Worm (Caenorhabditis elegans) whole organism, young adult: ENCODE measurements around the gene Y97E10AR.8.
A peak's percentile ranks its signal among the peaks of the same experiment; 100 is the strongest.

Source experiments
- B0261.1 ChIP-seq: sonication (generic microtip); optimal IDR thresholded peaks from 2 replicates; lab custom pipeline; 2016; ENCODE audit warnings: mild to moderate bottlenecking, missing genetic modification characterization, moderate library complexity, missing compliant biosample characterization
- F22D6.2 ChIP-seq: sonication (generic microtip); optimal IDR thresholded peaks from 2 replicates; lab custom pipeline; 2016; ENCODE audit warnings: mild to moderate bottlenecking, missing genetic modification characterization, missing compliant biosample characterization
- F33H1.4 ChIP-seq: fragments of 200-800 bp; sonication (Bioruptor generic); IDR thresholded peaks from 2 replicates; pipeline ENCODE4 v1.3.6; 2022; ENCODE audit warnings: missing genetic modification reagents, missing genetic modification characterization, missing compliant biosample characterization
- F52B5.7 ChIP-seq: sonication (generic microtip); optimal IDR thresholded peaks from 2 replicates; lab custom pipeline; 2016; ENCODE audit warnings: mild to moderate bottlenecking, missing genetic modification characterization, missing compliant biosample characterization
- Y53G8AR.9 ChIP-seq: fragments of 200-800 bp; sonication (Bioruptor generic); conservative IDR thresholded peaks from 2 replicates; pipeline ENCODE4 v1.3.6; 2022; ENCODE audit warnings: missing genetic modification reagents, missing genetic modification characterization, missing compliant biosample characterization
- attf-5 ChIP-seq: fragments of 200-800 bp; sonication (Bioruptor generic); optimal IDR thresholded peaks from 2 replicates; lab custom pipeline; 2018; ENCODE audit warnings: mild to moderate bottlenecking, missing genetic modification characterization, missing compliant biosample characterization
- attf-6 ChIP-seq: fragments of 200-800 bp; sonication (Bioruptor generic); IDR thresholded peaks from 2 replicates; pipeline ENCODE4 v1.3.6; 2022; ENCODE audit warnings: missing genetic modification reagents, missing genetic modification characterization, missing compliant biosample characterization
- cebp-1 ChIP-seq, 2 experiments: fragments of 200-800 bp in 1 of 2; sonication (Bioruptor generic) in 1 of 2; sonication (generic microtip) in 1 of 2; IDR thresholded peaks in 1 of 2; optimal IDR thresholded peaks in 1 of 2; 2 replicates each; pipeline versions ENCODE4 v1.3.6 to Lab custom; 2017 to 2022; ENCODE audit warnings: missing compliant biosample characterization in 2 of 2, missing genetic modification characterization in 2 of 2, mild to moderate bottlenecking in 1 of 2, missing genetic modification reagents in 1 of 2, moderate library complexity in 1 of 2
- die-1 ChIP-seq: sonication (generic microtip); optimal IDR thresholded peaks from 2 replicates; lab custom pipeline; 2016; ENCODE audit warnings: missing genotype, mild to moderate bottlenecking, missing genetic modification characterization, missing compliant biosample characterization
- egrh-3 ChIP-seq: fragments of 200-800 bp; sonication (Bioruptor generic); IDR thresholded peaks from 2 replicates; pipeline ENCODE4 v1.3.6; 2022; ENCODE audit warnings: missing genetic modification reagents, missing genetic modification characterization, missing compliant biosample characterization
- fkh-3 ChIP-seq: sonication (generic microtip); optimal IDR thresholded peaks from 2 replicates; lab custom pipeline; 2016; ENCODE audit warnings: mild to moderate bottlenecking, missing genetic modification characterization, missing compliant biosample characterization
- hmg-1.2 ChIP-seq: fragments of 200-800 bp; sonication (Bioruptor generic); IDR thresholded peaks from 2 replicates; pipeline ENCODE4 v1.3.6; 2022; ENCODE audit warnings: missing genetic modification reagents, missing genetic modification characterization, missing compliant biosample characterization
- hrde-1 ChIP-seq: sonication (generic microtip); optimal IDR thresholded peaks from 2 replicates; lab custom pipeline; 2016; ENCODE audit warnings: missing genetic modification characterization, mild to moderate bottlenecking, missing compliant biosample characterization, moderate library complexity, missing genotype, missing genetic modification reagents, borderline replicate concordance
- hsf-1 ChIP-seq: fragments of 200-800 bp; sonication (Bioruptor generic); IDR thresholded peaks from 2 replicates; pipeline ENCODE4 v1.3.6; 2022; ENCODE audit warnings: missing genetic modification reagents, missing genetic modification characterization, missing compliant biosample characterization
- lag-1 ChIP-seq: fragments of 200-800 bp; sonication (Bioruptor generic); IDR thresholded peaks from 2 replicates; pipeline ENCODE4 v1.3.6; 2022; ENCODE audit warnings: missing genetic modification reagents, missing genetic modification characterization, missing compliant biosample characterization
- lin-26 ChIP-seq: fragments of 200-800 bp; sonication (Bioruptor generic); IDR thresholded peaks from 2 replicates; pipeline ENCODE4 v1.3.6; 2022; ENCODE audit warnings: missing genetic modification reagents, missing genetic modification characterization, missing compliant biosample characterization
- lsl-1 ChIP-seq: fragments of 200-800 bp; sonication (Bioruptor generic); optimal IDR thresholded peaks from 2 replicates; lab custom pipeline; 2018; ENCODE audit warnings: mild to moderate bottlenecking, missing genetic modification characterization, moderate library complexity, missing compliant biosample characterization
- madf-6 ChIP-seq: fragments of 200-800 bp; sonication (Bioruptor generic); IDR thresholded peaks from 2 replicates; pipeline ENCODE4 v1.3.6; 2022; ENCODE audit warnings: missing genetic modification reagents, missing genetic modification characterization, missing compliant biosample characterization
- mcd-1 ChIP-seq: fragments of 200-800 bp; sonication (Bioruptor generic); IDR thresholded peaks from 2 replicates; pipeline ENCODE4 v1.3.6; 2022; ENCODE audit warnings: missing genetic modification reagents, missing genetic modification characterization, missing compliant biosample characterization
- nfya-2 ChIP-seq: fragments of 200-800 bp; sonication (Bioruptor generic); IDR thresholded peaks from 2 replicates; pipeline ENCODE4 v1.3.6; 2022; ENCODE audit warnings: missing genetic modification reagents, missing genetic modification characterization, missing compliant biosample characterization
- nhr-179 ChIP-seq: sonication (generic microtip); optimal IDR thresholded peaks from 2 replicates; lab custom pipeline; 2016; ENCODE audit warnings: mild to moderate bottlenecking, missing genetic modification characterization, missing compliant biosample characterization
- nhr-80 ChIP-seq: sonication (generic microtip); optimal IDR thresholded peaks from 2 replicates; lab custom pipeline; 2016; ENCODE audit warnings: missing genetic modification characterization, missing compliant biosample characterization
- pbrm-1 ChIP-seq: fragments of 200-800 bp; sonication (Bioruptor generic); IDR thresholded peaks from 2 replicates; pipeline ENCODE4 v1.3.6; 2022; ENCODE audit warnings: missing genetic modification reagents, missing genetic modification characterization, missing compliant biosample characterization
- snpc-1.1 ChIP-seq: sonication (generic microtip); optimal IDR thresholded peaks from 2 replicates; lab custom pipeline; 2017; ENCODE audit warnings: missing genetic modification characterization, mild to moderate bottlenecking, missing compliant biosample characterization, antibody characterized with exemption, moderate library complexity, missing genotype, missing genetic modification reagents; ENCODE audit not compliant: insufficient read depth
- snpc-1.3 ChIP-seq: sonication (generic microtip); optimal IDR thresholded peaks from 2 replicates; lab custom pipeline; 2017; ENCODE audit warnings: missing genetic modification characterization, mild to moderate bottlenecking, missing compliant biosample characterization, antibody characterized with exemption, moderate library complexity, missing genotype, missing genetic modification reagents; ENCODE audit not compliant: insufficient read depth
- snpc-4 ChIP-seq, 5 experiments: fragments of 150-350 bp in 1 of 5; sonication (generic microtip) in 4 of 5; optimal IDR thresholded peaks; 2 replicates each; lab custom pipeline; 2014 to 2018; ENCODE audit warnings: missing genetic modification characterization in 5 of 5, missing biosample characterization in 3 of 5, antibody characterized with exemption in 2 of 5, mild to moderate bottlenecking in 2 of 5, missing compliant biosample characterization in 2 of 5, missing genotype in 2 of 5, moderate library complexity in 2 of 5, missing genetic modification reagents in 1 of 5
- sptf-2 ChIP-seq: fragments of 200-800 bp; sonication (Bioruptor generic); optimal IDR thresholded peaks from 2 replicates; lab custom pipeline; 2018; ENCODE audit warnings: mild to moderate bottlenecking, missing genetic modification characterization, missing compliant biosample characterization
- unc-62 ChIP-seq: fragments of 150-350 bp; optimal IDR thresholded peaks from 2 replicates; lab custom pipeline; 2014; ENCODE audit warnings: missing biosample characterization, missing genetic modification reagents, missing genetic modification characterization
- xnd-1 ChIP-seq: sonication (generic microtip); optimal IDR thresholded peaks from 2 replicates; lab custom pipeline; 2016; ENCODE audit warnings: missing genotype, missing genetic modification reagents, missing genetic modification characterization, missing compliant biosample characterization
- ztf-6 ChIP-seq: fragments of 200-800 bp; sonication (Bioruptor generic); IDR thresholded peaks from 2 replicates; pipeline ENCODE4 v1.3.6; 2022; ENCODE audit warnings: missing genetic modification reagents, missing genetic modification characterization, missing compliant biosample characterization

Gene Y97E10AR.8

DNA sequence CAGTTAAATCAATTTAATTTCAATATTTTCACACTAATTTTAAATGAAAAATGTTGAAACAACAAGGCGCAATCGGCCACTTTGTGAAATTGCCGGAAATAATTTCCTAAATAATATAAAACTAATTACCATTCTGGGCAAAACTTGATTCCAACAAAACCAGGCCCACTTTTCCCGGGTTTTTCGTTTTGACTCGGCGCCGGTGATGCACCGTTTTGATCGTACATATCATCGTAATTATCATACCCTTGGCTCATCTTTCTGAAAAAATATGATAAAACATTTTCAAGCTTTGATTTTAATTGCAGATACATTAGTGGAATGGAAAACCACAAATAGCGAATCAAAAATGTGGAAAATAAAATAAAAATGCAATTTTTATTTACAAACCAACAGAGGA is 6.9 kb downstream of the Y97E10AR.8 start, which contains the start of gene rpb-9 (continued):
- TF ChIP-seq die-1 (tag; lab: Kevin White, UChicago): peak; percentile 14

DNA sequence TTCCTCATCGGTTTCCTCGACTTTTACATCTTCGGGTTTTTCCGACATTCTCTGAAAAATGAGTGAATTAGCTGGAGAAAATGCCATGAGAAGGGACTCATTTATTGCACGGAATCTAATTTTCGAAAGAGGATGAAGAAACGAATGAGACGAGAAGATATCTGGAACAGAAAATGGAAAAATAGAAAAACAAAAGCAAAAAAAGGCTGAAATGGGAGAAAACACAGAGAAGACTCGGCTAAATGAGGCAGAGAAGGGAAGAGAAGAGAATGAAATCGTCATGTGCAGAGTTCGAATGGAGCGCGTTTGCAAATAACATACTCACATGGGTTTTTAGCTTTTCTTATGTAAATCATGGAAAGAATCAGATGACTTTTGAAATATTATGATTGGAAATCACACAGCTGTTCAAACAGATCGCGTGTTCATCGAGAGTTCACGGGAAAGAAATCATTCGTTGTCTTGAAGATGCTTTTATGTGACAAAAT is 8.8 kb downstream of the Y97E10AR.8 start, which contains the start of gene Y97E10AR.6:
TSS of gene Y97E10AR.6 (minus strand) at position 51 of the 488 bp plus-strand sequence.
- TF ChIP-seq mcd-1 (GFP tag; lab: Robert Waterston, UW): peak; percentile 61
- no peak for TF ChIP-seq egrh-3 (GFP tag; lab: Robert Waterston, UW)
- TF ChIP-seq snpc-1.3 (tag; lab: Kevin White, UChicago): no peak
- TF ChIP-seq lin-26 (GFP tag; lab: Robert Waterston, UW): no peak
- no peak for TF ChIP-seq lag-1 (GFP tag; lab: Robert Waterston, UW)
- TF ChIP-seq Y53G8AR.9 (GFP tag; lab: Robert Waterston, UW): no peak
- TF ChIP-seq unc-62 (GFP tag; lab: Kevin White, UChicago): no peak
- no peak for TF ChIP-seq hrde-1
- peak; percentile 38 for TF ChIP-seq nhr-80
- TF ChIP-seq nhr-179 (tag; lab: Kevin White, UChicago): no peak
- no peak for TF ChIP-seq B0261.1 (tag; lab: Kevin White, UChicago)
- no peak for TF ChIP-seq nfya-2 (GFP tag; lab: Robert Waterston, UW)
- TF ChIP-seq fkh-3 (tag; lab: Kevin White, UChicago): no peak
- TF ChIP-seq cebp-1 (GFP tag; IDR thresholded peaks at IDR 0.05; lab: Robert Waterston, UW): no peak
- TF ChIP-seq cebp-1 (tag; optimal IDR thresholded peaks at IDR 0.05; lab: Kevin White, UChicago): peak; percentile 9
- TF ChIP-seq snpc-4 (GFP tag; optimal IDR thresholded peaks at IDR 0.05; lab: Kevin White, UChicago): no peak
- TF ChIP-seq snpc-4 (tag; optimal IDR thresholded peaks at IDR 0.05; lab: Kevin White, UChicago): peak in 1 of 4 experiments; percentile 39
- TF ChIP-seq sptf-2: no peak
- no peak for TF ChIP-seq ztf-6
- no peak for TF ChIP-seq F52B5.7 (tag; lab: Kevin White, UChicago)
- TF ChIP-seq F33H1.4 (GFP tag; lab: Robert Waterston, UW): no peak
- TF ChIP-seq attf-5 (GFP tag; lab: Kevin White, UChicago): peak; percentile 34
- no peak for TF ChIP-seq F22D6.2 (tag; lab: Kevin White, UChicago)

DNA sequence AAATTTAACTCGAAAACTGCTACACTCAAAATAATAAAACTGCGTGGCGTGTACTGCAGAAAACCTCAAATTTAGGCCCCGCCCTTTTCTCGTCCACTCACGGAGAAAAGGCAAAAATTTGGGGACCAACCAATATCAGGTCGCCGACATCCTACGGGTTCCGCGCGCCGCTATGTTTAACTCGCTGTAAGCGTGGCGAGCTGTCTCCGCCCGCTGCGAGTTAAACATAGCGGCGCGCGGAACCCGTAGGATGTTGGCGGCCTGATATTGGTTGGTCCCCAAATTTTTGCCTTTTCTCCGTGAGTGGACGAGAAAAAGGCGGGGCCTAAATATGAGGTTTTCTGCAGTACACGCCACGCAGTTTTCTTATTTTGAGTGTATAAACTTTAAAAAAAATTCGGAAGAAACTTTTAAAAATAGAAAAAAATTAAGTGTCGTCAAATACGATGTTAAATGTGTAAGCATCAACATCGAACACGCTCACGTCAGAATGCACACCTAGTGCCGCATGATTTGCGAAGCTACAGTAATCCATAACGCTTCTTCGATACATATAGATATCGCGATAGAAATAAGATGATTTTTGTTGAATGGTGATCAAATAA is 9.7 kb downstream of the Y97E10AR.8 start:
- TF ChIP-seq snpc-4 (GFP tag; optimal IDR thresholded peaks at IDR 0.05; lab: Kevin White, UChicago) (peak; percentile 74), snpc-4 (tag; optimal IDR thresholded peaks at IDR 0.05; lab: Kevin White, UChicago) (peak in 3 of 4 experiments; percentile 90 to 97 (median 95)), lsl-1 (GFP tag; lab: Kevin White, UChicago) (peak; percentile 35), madf-6 (GFP tag; lab: Robert Waterston, UW) (peak; percentile 8; the same call in 1 of the 2 replicates), hsf-1 (GFP tag; lab: Robert Waterston, UW) (peak; percentile 40; the same call in 1 of the 2 replicates), xnd-1 (tag; lab: Kevin White, UChicago) (peak; percentile 3), attf-6 (peak; percentile 47; the same call in 1 of the 2 replicates), snpc-1.1 (tag; lab: Kevin White, UChicago) (peak; percentile 85), lin-26 (GFP tag; lab: Robert Waterston, UW) (0 out of 2 replicates have a peak, but pooled peaks have one; percentile 26), pbrm-1 (GFP tag; lab: Robert Waterston, UW) (peak; percentile 63), hmg-1.2 (peak; percentile 82)

DNA sequence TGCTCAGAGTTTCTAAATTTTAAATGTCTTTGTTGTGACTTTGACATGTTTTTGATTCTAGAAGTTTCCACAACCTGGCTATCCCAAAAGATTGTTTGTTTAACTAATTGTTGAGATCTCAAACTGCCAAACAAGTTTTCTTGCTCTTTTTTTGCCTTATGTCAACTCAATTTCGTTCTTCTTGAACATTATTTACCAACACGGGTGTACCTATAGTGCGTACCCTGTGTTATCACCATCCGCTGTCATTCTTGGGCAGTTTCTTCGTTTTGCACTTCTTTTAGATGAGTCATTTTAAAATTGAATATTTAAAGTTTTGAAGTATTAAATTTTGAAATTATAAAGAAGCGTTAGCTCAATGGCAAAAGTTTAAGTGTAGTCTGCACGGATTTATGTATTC is 11.8 kb downstream of the Y97E10AR.8 start, which contains the start of gene sptl-2:
TSS of gene sptl-2 (plus strand) at position 280 of the 400 bp plus-strand sequence.
- TF ChIP-seq nhr-80 (peak; percentile 31), madf-6 (GFP tag; lab: Robert Waterston, UW) (no peak)
